Fruit fly (Drosophila melanogaster) Kc167 (cell line): ENCODE results near the gene pins.

ENCODE experiments used
- Myc ChIP-seq: fragments of >200 bp; optimal IDR thresholded peaks from 2 replicates; lab custom pipeline; 2017; ENCODE audit warnings: missing external identifiers
- Sin3A ChIP-seq: fragments of >200 bp; optimal IDR thresholded peaks from 2 replicates; lab custom pipeline; 2018; ENCODE audit warnings: missing external identifiers
- h ChIP-seq: fragments of >200 bp; optimal IDR thresholded peaks from 3 replicates; lab custom pipeline; 2018; ENCODE audit warnings: missing external identifiers
- insv ChIP-seq: fragments of >200 bp; optimal IDR thresholded peaks from 3 replicates; lab custom pipeline; 2018; ENCODE audit warnings: missing external identifiers
- psq ChIP-seq: fragments of >200 bp; optimal IDR thresholded peaks from 2 replicates; lab custom pipeline; 2017; ENCODE audit warnings: missing external identifiers
- ttk ChIP-seq: sonication (Bioruptor generic); optimal IDR thresholded peaks from 2 replicates; lab custom pipeline; 2017; ENCODE audit warnings: missing external identifiers

The pins gene

dm6 chr3R:27608536-27608935, 25.9 kb downstream of the pins start:
- TF ChIP-seq psq (lab: Kevin White, UChicago) (no peak), Myc (lab: Kevin White, UChicago) (no peak), h (lab: Kevin White, UChicago) (no peak), Sin3A (lab: Kevin White, UChicago) (no peak), insv (lab: Kevin White, UChicago) (no peak), ttk (lab: Kevin White, UChicago) (no peak)

- no peak for TF ChIP-seq Sin3A (lab: Kevin White, UChicago)
- no peak for TF ChIP-seq psq (lab: Kevin White, UChicago)
- TF ChIP-seq insv (lab: Kevin White, UChicago) = no peak
- TF ChIP-seq ttk (lab: Kevin White, UChicago) = no peak
- no peak for TF ChIP-seq Myc (lab: Kevin White, UChicago)
- no peak for TF ChIP-seq h (lab: Kevin White, UChicago)
These were observed 26.7 kb downstream of the pins start for dm6 chr3R:27609118-27610042.

- TF ChIP-seq Myc (lab: Kevin White, UChicago) (no peak), Sin3A (lab: Kevin White, UChicago) (no peak)
These were observed 28.0 kb downstream of the pins start for dm6 chr3R:27610622-27611021.

dm6 chr3R:27613814-27614213, 31.2 kb downstream of the pins start:
- TF ChIP-seq h (lab: Kevin White, UChicago) = no peak

dm6 chr3R:27616493-27616892, 33.9 kb downstream of the pins start:
- TF ChIP-seq psq (lab: Kevin White, UChicago) = no peak

dm6 chr3R:27621861-27622260, 39.2 kb downstream of the pins start:
- TF ChIP-seq ttk (lab: Kevin White, UChicago) (no peak), insv (lab: Kevin White, UChicago) (no peak), h (lab: Kevin White, UChicago) (no peak), Sin3A (lab: Kevin White, UChicago) (no peak), Myc (lab: Kevin White, UChicago) (no peak), psq (lab: Kevin White, UChicago) (no peak)

- no peak for TF ChIP-seq Myc (lab: Kevin White, UChicago)
- TF ChIP-seq h (lab: Kevin White, UChicago) = no peak
- TF ChIP-seq Sin3A (lab: Kevin White, UChicago) = no peak
- no peak for TF ChIP-seq psq (lab: Kevin White, UChicago)
- TF ChIP-seq ttk (lab: Kevin White, UChicago) = no peak
- no peak for TF ChIP-seq insv (lab: Kevin White, UChicago)
These were observed 40.4 kb downstream of the pins start for dm6 chr3R:27622993-27623392.

dm6 chr3R:27625911-27626310, 43.3 kb downstream of the pins start, which contains the start of gene CG5612:
Gene CG5612 (minus strand): TSS chr3R:27626011.
- TF ChIP-seq psq (lab: Kevin White, UChicago) = no peak
- TF ChIP-seq insv (lab: Kevin White, UChicago) = no peak
- no peak for TF ChIP-seq h (lab: Kevin White, UChicago)
- TF ChIP-seq Sin3A (lab: Kevin White, UChicago) = no peak
- TF ChIP-seq Myc (lab: Kevin White, UChicago) = no peak
- TF ChIP-seq ttk (lab: Kevin White, UChicago) = no peak
